Worm (Caenorhabditis elegans) whole organism, L1 larva: ENCODE data around the gene cyp-31A2.

Experiments
- F16B12.6 ChIP-seq: fragments of 150-350 bp; optimal IDR thresholded peaks from 2 replicates; lab custom pipeline; 2014; ENCODE audit warnings: missing biosample characterization, missing genetic modification characterization
- aha-1 ChIP-seq: fragments of 150-350 bp; optimal IDR thresholded peaks from 2 replicates; lab custom pipeline; 2014; ENCODE audit warnings: missing biosample characterization, missing genetic modification characterization
- aly-2 ChIP-seq: fragments of 150-350 bp; optimal IDR thresholded peaks from 2 replicates; lab custom pipeline; 2014; ENCODE audit warnings: missing biosample characterization, missing genetic modification characterization
- blmp-1 ChIP-seq: fragments of 150-350 bp; optimal IDR thresholded peaks from 2 replicates; lab custom pipeline; 2014; ENCODE audit warnings: missing biosample characterization, missing genetic modification characterization
- ceh-63 ChIP-seq: fragments of 200-800 bp; sonication (Bioruptor generic); optimal IDR thresholded peaks from 2 replicates; lab custom pipeline; 2018; ENCODE audit warnings: mild to moderate bottlenecking, missing genetic modification characterization, missing compliant biosample characterization
- ceh-88 ChIP-seq: fragments of 200-800 bp; sonication (Bioruptor generic); IDR thresholded peaks from 2 replicates; pipeline ENCODE4 v1.3.6; 2022; ENCODE audit warnings: missing genetic modification characterization, missing compliant biosample characterization
- ceh-90 ChIP-seq: sonication (generic microtip); optimal IDR thresholded peaks from 2 replicates; lab custom pipeline; 2016; ENCODE audit warnings: missing genetic modification characterization, missing compliant biosample characterization
- dpl-1 ChIP-seq, 3 experiments: fragments of 150-350 bp in 2 of 3; sonication (generic microtip) in 1 of 3; optimal IDR thresholded peaks; 2 replicates each; lab custom pipeline; 2014 to 2017; ENCODE audit warnings: missing biosample characterization in 3 of 3, missing genetic modification characterization in 3 of 3, missing genetic modification reagents in 3 of 3
- dsc-1 ChIP-seq: sonication (generic microtip); optimal IDR thresholded peaks from 2 replicates; lab custom pipeline; 2016; ENCODE audit warnings: mild to moderate bottlenecking, missing genetic modification characterization, missing compliant biosample characterization
- efl-1 ChIP-seq, 4 experiments: fragments of 150-350 bp; optimal IDR thresholded peaks in 3 of 4; peaks in 1 of 4; 1 replicate in 1 of 4; 2 replicates in 3 of 4; lab custom pipeline; 2014; ENCODE audit warnings: missing biosample characterization in 2 of 4, missing genetic modification characterization in 2 of 4, missing genetic modification reagents in 2 of 4
- egl-13 ChIP-seq: sonication (generic microtip); optimal IDR thresholded peaks from 2 replicates; lab custom pipeline; 2016; ENCODE audit warnings: missing genotype, missing genetic modification reagents, missing genetic modification characterization, missing compliant biosample characterization
- elt-3 ChIP-seq, 6 experiments: fragments of 150-350 bp in 1 of 6; sonication (generic microtip); optimal IDR thresholded peaks; 2 replicates each; lab custom pipeline; 2017 to 2018; ENCODE audit warnings: missing biosample characterization in 6 of 6, missing genetic modification characterization in 6 of 6, inconsistent platforms in 1 of 6
- fkh-10 ChIP-seq: sonication (generic microtip); optimal IDR thresholded peaks from 2 replicates; lab custom pipeline; 2017; ENCODE audit warnings: missing biosample characterization, missing genetic modification reagents, missing genetic modification characterization
- fkh-4 ChIP-seq: sonication (generic microtip); optimal IDR thresholded peaks from 2 replicates; lab custom pipeline; 2016; ENCODE audit warnings: missing compliant biosample characterization, missing genetic modification characterization, borderline replicate concordance
- hlh-17 ChIP-seq: fragments of 200-800 bp; sonication (Bioruptor generic); optimal IDR thresholded peaks from 2 replicates; lab custom pipeline; 2018; ENCODE audit warnings: missing genetic modification characterization, mild to moderate bottlenecking, missing compliant biosample characterization, moderate library complexity, borderline replicate concordance
- hlh-4 ChIP-seq: sonication (generic microtip); optimal IDR thresholded peaks from 2 replicates; lab custom pipeline; 2016; ENCODE audit warnings: mild to moderate bottlenecking, missing genetic modification characterization, missing compliant biosample characterization
- hpl-2 ChIP-seq: fragments of 150-350 bp; optimal IDR thresholded peaks from 2 replicates; lab custom pipeline; 2014; ENCODE audit warnings: missing biosample characterization, missing genetic modification reagents, missing genetic modification characterization
- isw-1 ChIP-seq: fragments of 200-800 bp; sonication (Bioruptor generic); IDR thresholded peaks from 2 replicates; pipeline ENCODE4 v1.3.6; 2022; ENCODE audit warnings: missing genetic modification characterization, missing compliant biosample characterization
- jun-1 ChIP-seq: fragments of 150-350 bp; optimal IDR thresholded peaks from 2 replicates; lab custom pipeline; 2014; ENCODE audit warnings: missing biosample characterization, missing genetic modification reagents, missing genetic modification characterization
- lin-14 ChIP-seq: fragments of 200-800 bp; sonication (Bioruptor generic); optimal IDR thresholded peaks from 2 replicates; lab custom pipeline; 2018; ENCODE audit warnings: mild to moderate bottlenecking, missing genetic modification characterization, moderate library complexity, missing compliant biosample characterization
- lin-15B ChIP-seq: fragments of 150-350 bp; sonication (generic microtip); optimal IDR thresholded peaks from 3 replicates; lab custom pipeline; 2014; ENCODE audit warnings: missing biosample characterization, missing genetic modification characterization
- mep-1 ChIP-seq: fragments of 150-350 bp; optimal IDR thresholded peaks from 2 replicates; lab custom pipeline; 2014; ENCODE audit warnings: missing biosample characterization, missing genetic modification characterization
- nhr-12 ChIP-seq: sonication (generic microtip); optimal IDR thresholded peaks from 2 replicates; lab custom pipeline; 2017; ENCODE audit warnings: missing biosample characterization, missing genetic modification characterization
- nhr-19 ChIP-seq: fragments of 200-800 bp; sonication (Bioruptor generic); conservative IDR thresholded peaks from 2 replicates; pipeline ENCODE4 v1.3.6; 2022; ENCODE audit warnings: missing genetic modification characterization, missing compliant biosample characterization
- nhr-237 ChIP-seq: fragments of 150-350 bp; optimal IDR thresholded peaks from 2 replicates; lab custom pipeline; 2014; ENCODE audit warnings: missing biosample characterization, missing genetic modification characterization
- nhr-71 ChIP-seq: sonication (generic microtip); optimal IDR thresholded peaks from 2 replicates; lab custom pipeline; 2016; ENCODE audit warnings: mild to moderate bottlenecking, missing genetic modification characterization, moderate library complexity, missing compliant biosample characterization
- nhr-85 ChIP-seq: sonication (generic microtip); peaks from one replicate; lab custom pipeline; 2016; ENCODE audit warnings: missing genetic modification characterization, inconsistent platforms, missing compliant biosample characterization
- sptf-1 ChIP-seq: fragments of 150-350 bp; optimal IDR thresholded peaks from 2 replicates; lab custom pipeline; 2014; ENCODE audit warnings: missing biosample characterization, missing genetic modification characterization
- swsn-7 ChIP-seq: sonication (generic microtip); optimal IDR thresholded peaks from 2 replicates; lab custom pipeline; 2016; ENCODE audit warnings: missing genetic modification characterization, missing compliant biosample characterization
- tbx-2 ChIP-seq: sonication (generic microtip); optimal IDR thresholded peaks from 2 replicates; lab custom pipeline; 2016; ENCODE audit warnings: missing genetic modification characterization, missing compliant biosample characterization
- unc-130 ChIP-seq: fragments of 150-350 bp; optimal IDR thresholded peaks from 2 replicates; lab custom pipeline; 2017; ENCODE audit warnings: missing biosample characterization, missing genetic modification characterization, inconsistent platforms
- unc-30 ChIP-seq: sonication (generic microtip); optimal IDR thresholded peaks from 2 replicates; lab custom pipeline; 2017; ENCODE audit warnings: missing biosample characterization, missing genetic modification characterization
- unc-62 ChIP-seq: fragments of 150-350 bp; optimal IDR thresholded peaks from 2 replicates; lab custom pipeline; 2014; ENCODE audit warnings: missing biosample characterization, missing genetic modification reagents, missing genetic modification characterization
- vab-15 ChIP-seq: sonication (generic microtip); optimal IDR thresholded peaks from 2 replicates; lab custom pipeline; 2017; ENCODE audit warnings: missing genotype, mild to moderate bottlenecking, missing genetic modification characterization, missing compliant biosample characterization
- zag-1 ChIP-seq: fragments of 150-350 bp; optimal IDR thresholded peaks from 2 replicates; lab custom pipeline; 2014; ENCODE audit warnings: missing biosample characterization, missing genetic modification characterization
- zip-4 ChIP-seq: fragments of 200-800 bp; sonication (Bioruptor generic); optimal IDR thresholded peaks from 2 replicates; lab custom pipeline; 2018; ENCODE audit warnings: mild to moderate bottlenecking, missing genetic modification characterization, moderate library complexity, missing compliant biosample characterization
- ztf-4 ChIP-seq: fragments of 150-350 bp; optimal IDR thresholded peaks from 2 replicates; lab custom pipeline; 2014; ENCODE audit warnings: missing biosample characterization, missing genetic modification characterization

Gene cyp-31A2

ce11 chrIV:11433709-11434108 lies 29.9 kb downstream of the cyp-31A2 start (continued):
- TF ChIP-seq dpl-1 (GFP tag; optimal IDR thresholded peaks at IDR 0.05; lab: Kevin White, UChicago): peak; percentile 66 to 76 (median 73)
- TF ChIP-seq unc-62 (GFP tag; lab: Kevin White, UChicago): no peak
- peak; percentile 72 for TF ChIP-seq efl-1 (optimal IDR thresholded peaks at IDR 0.05; lab: Kevin White, UChicago)
- TF ChIP-seq efl-1 (GFP tag; optimal IDR thresholded peaks at IDR 0.05 in 1 of 2; lab: Kevin White, UChicago): peak; percentile 28 to 72
- TF ChIP-seq ceh-90 (tag; lab: Kevin White, UChicago): no peak
- no peak for TF ChIP-seq sptf-1 (tag; lab: Kevin White, UChicago)
- TF ChIP-seq mep-1 (tag; lab: Kevin White, UChicago): peak; percentile 88
- TF ChIP-seq unc-30 (tag; lab: Kevin White, UChicago): no peak
- peak; percentile 15 for TF ChIP-seq zip-4 (GFP tag; lab: Kevin White, UChicago)
- TF ChIP-seq hlh-17 (GFP tag; lab: Kevin White, UChicago): no peak
- no peak for TF ChIP-seq zag-1 (tag; lab: Kevin White, UChicago)
- TF ChIP-seq hpl-2 (GFP tag; lab: Kevin White, UChicago): no peak
- peak; percentile 52 for TF ChIP-seq isw-1 (GFP tag; lab: Robert Waterston, UW)
- TF ChIP-seq hlh-4 (tag; lab: Kevin White, UChicago): no peak
- no peak for TF ChIP-seq ceh-88
- peak; percentile 58 for TF ChIP-seq aly-2
- peak; percentile 45 for TF ChIP-seq jun-1
- peak; percentile 20 for TF ChIP-seq aha-1 (tag; lab: Kevin White, UChicago)
- no peak for TF ChIP-seq vab-15 (tag; lab: Kevin White, UChicago)
- peak; percentile 71 for TF ChIP-seq tbx-2 (tag; lab: Kevin White, UChicago)
- TF ChIP-seq swsn-7 (tag; lab: Kevin White, UChicago): peak; percentile 78
- TF ChIP-seq egl-13: peak; percentile 42
- TF ChIP-seq elt-3 (tag; optimal IDR thresholded peaks at IDR 0.05; lab: Kevin White, UChicago): peak in 1 of 6 experiments; percentile 37
- peak; percentile 91 for TF ChIP-seq lin-14
- TF ChIP-seq dsc-1 (tag; lab: Kevin White, UChicago): peak; percentile 74
- TF ChIP-seq fkh-10 (GFP tag; lab: Kevin White, UChicago): peak; percentile 57
- TF ChIP-seq fkh-4 (tag; lab: Kevin White, UChicago): no peak
- no peak for TF ChIP-seq nhr-12 (tag; lab: Kevin White, UChicago)
- peak; percentile 45 for TF ChIP-seq unc-130 (tag; lab: Kevin White, UChicago)
- no peak for TF ChIP-seq ceh-63 (GFP tag; lab: Kevin White, UChicago)
- peak; percentile 38 for TF ChIP-seq F16B12.6 (tag; lab: Kevin White, UChicago)
- TF ChIP-seq nhr-237 (tag; lab: Kevin White, UChicago): peak; percentile 19
- peak; percentile 76 for TF ChIP-seq nhr-19
- peak; percentile 1 for TF ChIP-seq lin-15B (tag; lab: Kevin White, UChicago)
- no peak for TF ChIP-seq ztf-4 (tag; lab: Kevin White, UChicago)

ce11 chrIV:11434575-11434974 lies 30.8 kb downstream of the cyp-31A2 start:
- TF ChIP-seq isw-1 (GFP tag; lab: Robert Waterston, UW): no peak
- peak; percentile 8 for TF ChIP-seq blmp-1 (tag; lab: Kevin White, UChicago)
- TF ChIP-seq vab-15 (tag; lab: Kevin White, UChicago): no peak
- TF ChIP-seq unc-62 (GFP tag; lab: Kevin White, UChicago): no peak
- TF ChIP-seq hlh-17 (GFP tag; lab: Kevin White, UChicago): no peak
- TF ChIP-seq efl-1 (optimal IDR thresholded peaks at IDR 0.05; lab: Kevin White, UChicago): no peak
- TF ChIP-seq efl-1 (GFP tag; optimal IDR thresholded peaks at IDR 0.05 in 1 of 2; lab: Kevin White, UChicago): peak in 1 of 2 experiments; percentile 20

ce11 chrIV:11435761-11436160 lies 32.0 kb downstream of the cyp-31A2 start:
- TF ChIP-seq egl-13: peak; percentile 10
- TF ChIP-seq nhr-85 (tag; lab: Kevin White, UChicago): peak; percentile 45
- no peak for TF ChIP-seq ceh-63 (GFP tag; lab: Kevin White, UChicago)
- TF ChIP-seq nhr-71 (tag; lab: Kevin White, UChicago): peak; percentile 4
- TF ChIP-seq dsc-1 (tag; lab: Kevin White, UChicago): peak; percentile 92
